Worm (Caenorhabditis elegans): ENCODE measurements around the gene ule-2.

The ule-2 gene

DNA sequence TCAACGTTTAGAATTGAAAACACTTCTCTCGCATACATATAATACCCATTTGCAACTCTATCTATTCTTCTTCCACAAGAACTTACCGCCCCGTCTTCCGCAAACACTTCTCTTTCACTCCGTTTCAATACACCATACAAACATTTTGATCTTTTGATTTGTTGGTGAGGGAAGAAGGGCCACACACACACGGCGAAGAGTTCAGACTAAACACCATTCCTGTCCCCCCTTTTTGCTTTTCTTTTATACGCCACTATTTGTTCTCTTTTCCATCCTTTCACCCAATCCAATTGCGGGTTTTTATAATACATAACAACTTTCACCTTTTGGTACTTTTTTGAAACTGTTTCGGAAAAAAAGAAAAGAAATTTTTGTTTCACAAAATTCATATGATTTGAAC lies 29.8 kb upstream of the ule-2 start:
- peak; percentile 41 for TF ChIP-seq ceh-34 (tag; optimal IDR thresholded peaks at IDR 0.05)
- no peak for TF ChIP-seq elt-2 (tag; optimal IDR thresholded peaks at IDR 0.05)
- TF ChIP-seq tbx-7 (tag; optimal IDR thresholded peaks at IDR 0.05), result no peak
- no peak for TF ChIP-seq hlh-30 (tag; optimal IDR thresholded peaks at IDR 0.05; ENCODE audit: insufficient read depth)
- peak; percentile 24 for TF ChIP-seq nfya-1 (tag; optimal IDR thresholded peaks at IDR 0.05)
- peak; percentile 0 for TF ChIP-seq tbx-2 (tag; optimal IDR thresholded peaks at IDR 0.05)

DNA sequence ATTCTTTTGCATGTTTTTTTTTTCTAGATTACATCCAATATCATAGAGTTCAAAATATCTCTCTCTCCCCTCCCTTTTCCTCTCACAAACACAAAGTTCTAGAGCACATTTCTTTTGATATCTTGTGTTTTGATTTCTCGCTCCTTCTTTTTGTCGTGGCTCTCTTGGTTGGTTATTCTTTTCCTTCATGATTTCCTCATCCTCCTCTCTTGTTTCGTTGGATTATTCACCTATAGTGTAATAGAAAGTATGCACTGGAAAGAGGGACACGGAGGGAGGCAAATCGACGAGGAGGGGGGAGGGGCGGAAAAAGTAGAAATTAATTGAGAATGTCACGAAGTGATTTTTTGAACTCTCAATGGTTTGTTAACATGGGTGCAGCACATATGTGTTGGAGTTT lies 28.5 kb upstream of the ule-2 start:
- TF ChIP-seq pha-4 (tag; optimal IDR thresholded peaks at IDR 0.05) (no peak), unc-42 (tag; optimal IDR thresholded peaks at IDR 0.05) (no peak), ceh-9 (tag; optimal IDR thresholded peaks at IDR 0.05) (no peak), ztf-16 (tag; optimal IDR thresholded peaks at IDR 0.05) (no peak), pqm-1 (tag; optimal IDR thresholded peaks at IDR 0.05) (no peak), hlh-8 (tag; optimal IDR thresholded peaks at IDR 0.05) (no peak), C38D4.7 (GFP tag; optimal IDR thresholded peaks at IDR 0.05) (no peak), T23F11.4 (GFP tag; optimal IDR thresholded peaks at IDR 0.05) (no peak), ceh-48 (tag; optimal IDR thresholded peaks at IDR 0.05) (no peak), mec-3 (tag; optimal IDR thresholded peaks at IDR 0.05; ENCODE audit: borderline replicate concordance) (no peak), ets-4 (tag; optimal IDR thresholded peaks at IDR 0.05) (no peak), nfya-1 (tag; optimal IDR thresholded peaks at IDR 0.05) (peak; percentile 44), unc-55 (GFP tag; optimal IDR thresholded peaks at IDR 0.05) (peak; percentile 45), ttx-3 (tag; optimal IDR thresholded peaks at IDR 0.05) (no peak), hlh-13 (GFP tag; optimal IDR thresholded peaks at IDR 0.05) (no peak), ceh-19 (GFP tag; optimal IDR thresholded peaks at IDR 0.05) (no peak), sox-4 (tag; optimal IDR thresholded peaks at IDR 0.05) (no peak), nhr-11 (tag; optimal IDR thresholded peaks at IDR 0.05) (peak; percentile 72), C08G9.2 (tag; optimal IDR thresholded peaks at IDR 0.05) (no peak), ceh-24 (tag; optimal IDR thresholded peaks at IDR 0.05) (no peak), tbx-2 (tag; optimal IDR thresholded peaks at IDR 0.05) (no peak), ceh-18 (tag; optimal IDR thresholded peaks at IDR 0.05) (peak; percentile 68), ceh-31 (tag; optimal IDR thresholded peaks at IDR 0.05) (no peak), elt-2 (tag; optimal IDR thresholded peaks at IDR 0.05) (no peak)

DNA sequence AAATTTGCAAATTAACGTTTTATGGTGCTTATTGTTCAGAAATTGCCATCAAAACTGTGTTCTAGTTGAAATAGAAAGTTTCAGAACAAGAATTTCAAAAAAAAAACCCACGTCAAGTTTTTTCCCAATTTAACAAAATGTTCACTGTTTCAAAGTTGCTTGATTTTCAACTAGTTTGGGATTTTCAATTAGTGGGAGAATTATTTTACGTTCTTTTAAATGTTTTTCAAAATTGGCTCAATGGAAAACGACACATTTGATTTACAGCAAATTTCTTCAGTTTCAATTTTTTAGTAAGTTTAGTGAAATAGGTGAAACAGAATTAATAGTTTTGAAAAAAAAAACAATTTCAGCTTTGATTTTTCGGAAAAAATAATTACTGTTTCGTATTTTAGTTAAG lies 26.3 kb upstream of the ule-2 start:
- TF ChIP-seq hlh-30 (tag; optimal IDR thresholded peaks at IDR 0.05; ENCODE audit: insufficient read depth), result no peak
- TF ChIP-seq elt-2 (tag; optimal IDR thresholded peaks at IDR 0.05), result no peak
- no peak for TF ChIP-seq tbx-2 (tag; optimal IDR thresholded peaks at IDR 0.05)
- TF ChIP-seq pag-3 (tag; optimal IDR thresholded peaks at IDR 0.05; ENCODE audit: borderline replicate concordance), result no peak
- no peak for TF ChIP-seq pros-1 (tag; optimal IDR thresholded peaks at IDR 0.05)
- no peak for TF ChIP-seq hlh-13 (GFP tag; optimal IDR thresholded peaks at IDR 0.05)

DNA sequence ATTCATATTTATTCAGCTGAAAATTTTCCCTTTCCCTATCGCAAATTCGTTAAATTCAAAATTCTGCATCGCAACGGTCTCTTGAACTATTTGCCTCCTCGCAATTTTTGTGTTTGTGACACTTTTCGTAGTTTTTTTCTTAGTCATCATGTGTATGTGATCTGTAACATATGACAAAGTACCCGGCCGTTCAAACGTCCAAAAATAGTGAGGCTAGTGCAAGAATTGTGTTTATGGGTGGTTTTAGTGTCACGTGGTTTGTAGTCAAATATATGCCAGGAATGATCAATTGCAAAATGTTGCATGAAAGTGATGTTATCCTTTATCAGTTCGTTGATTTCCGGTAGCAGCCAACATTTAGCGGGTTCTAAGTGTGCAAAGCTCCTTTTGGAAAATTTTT lies 25.2 kb upstream of the ule-2 start:
- TF ChIP-seq hlh-30 (tag; optimal IDR thresholded peaks at IDR 0.05; ENCODE audit: insufficient read depth) (peak; percentile 9), ama-1 (optimal IDR thresholded peaks at IDR 0.05) (no peak)

DNA sequence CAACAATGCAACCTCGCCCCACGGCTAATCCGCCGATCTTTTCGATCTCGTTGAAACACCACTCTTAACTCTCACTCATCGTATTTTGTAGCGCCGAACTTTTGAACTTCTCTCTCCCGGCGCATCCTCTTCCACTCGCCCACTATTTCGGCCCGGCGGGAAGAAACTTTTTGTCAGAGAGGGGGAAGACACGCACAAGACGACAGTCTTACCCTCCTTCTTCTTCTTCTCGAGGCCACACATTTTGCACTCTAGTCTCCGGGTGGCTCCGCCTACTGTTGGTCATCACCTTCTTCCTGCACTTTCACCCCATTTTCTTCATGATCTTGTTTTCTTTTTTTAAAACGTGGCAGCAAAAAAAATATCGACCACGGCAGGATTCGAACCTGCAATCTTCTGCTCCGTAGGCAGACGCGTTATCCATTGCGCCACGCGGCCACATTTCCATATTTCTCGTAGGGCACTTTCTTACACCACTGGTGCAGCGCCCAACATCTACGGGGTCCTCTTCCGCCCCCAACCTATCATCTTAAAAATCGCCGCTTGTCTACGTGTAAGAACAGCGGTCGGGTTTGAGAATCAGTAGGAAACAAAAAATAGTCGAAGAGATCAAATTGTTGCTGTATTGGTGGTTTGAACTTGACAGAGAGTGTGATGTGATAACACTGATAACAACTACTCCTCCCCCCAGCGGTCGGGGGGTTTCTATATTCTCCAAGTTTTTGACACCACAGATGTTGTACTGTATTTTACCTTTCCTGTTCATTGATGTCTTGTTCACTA lies 23.8 kb upstream of the ule-2 start:
- peak; percentile 41 for TF ChIP-seq mec-3 (tag; optimal IDR thresholded peaks at IDR 0.05; ENCODE audit: borderline replicate concordance)
- TF ChIP-seq ceh-14 (tag; optimal IDR thresholded peaks at IDR 0.05), result no peak
- TF ChIP-seq eyg-1 (tag; optimal IDR thresholded peaks at IDR 0.05), result no peak
- no peak for TF ChIP-seq fax-1 (tag; optimal IDR thresholded peaks at IDR 0.05)
- peak; percentile 10 for TF ChIP-seq unc-55 (GFP tag; optimal IDR thresholded peaks at IDR 0.05)
- no peak for TF ChIP-seq sox-2 (GFP tag; IDR thresholded peaks at IDR 0.05)
- no peak for TF ChIP-seq tbx-7 (tag; optimal IDR thresholded peaks at IDR 0.05)
- TF ChIP-seq nhr-11 (tag; optimal IDR thresholded peaks at IDR 0.05), result no peak
- no peak for TF ChIP-seq hlh-13 (GFP tag; optimal IDR thresholded peaks at IDR 0.05)
- TF ChIP-seq ceh-48 (tag; optimal IDR thresholded peaks at IDR 0.05), result no peak
- TF ChIP-seq pag-3 (tag; optimal IDR thresholded peaks at IDR 0.05; ENCODE audit: borderline replicate concordance), result no peak
- peak; percentile 40 for TF ChIP-seq nfya-1 (tag; optimal IDR thresholded peaks at IDR 0.05)
- peak; percentile 13 for TF ChIP-seq ceh-2 (tag; optimal IDR thresholded peaks at IDR 0.05)
- TF ChIP-seq ceh-18 (tag; optimal IDR thresholded peaks at IDR 0.05), result peak; percentile 85
- peak; percentile 10 for TF ChIP-seq ref-2 (tag; optimal IDR thresholded peaks at IDR 0.05)
- TF ChIP-seq T23F11.4 (GFP tag; optimal IDR thresholded peaks at IDR 0.05), result no peak
- no peak for TF ChIP-seq K02D7.2 (tag; optimal IDR thresholded peaks at IDR 0.05)
- TF ChIP-seq fkh-6 (tag; optimal IDR thresholded peaks at IDR 0.05), result no peak
- no peak for TF ChIP-seq sox-4 (tag; optimal IDR thresholded peaks at IDR 0.05)
- no peak for TF ChIP-seq odd-2 (tag; optimal IDR thresholded peaks at IDR 0.05)
- TF ChIP-seq ahr-1 (tag; optimal IDR thresholded peaks at IDR 0.05), result no peak
- TF ChIP-seq hlh-15 (tag; optimal IDR thresholded peaks at IDR 0.05), result no peak
- no peak for TF ChIP-seq ceh-30 (tag; optimal IDR thresholded peaks at IDR 0.05)
